Fruit fly (Drosophila melanogaster): ENCODE measurements around the gene CG13847.
A peak's percentile ranks its signal among the peaks of the same experiment; 100 is the strongest.

Gene CG13847

dm6 chr3R:22421618-22422017 lies 14.3 kb downstream of the CG13847 start (continued):
- TF ChIP-seq CG14710 (tag; optimal IDR thresholded peaks at IDR 0.05) (no peak), Poxn (GFP tag; IDR thresholded peaks at IDR 0.05) (0 out of 2 replicates have a peak, but pooled peaks have one; percentile 36), Antp (GFP tag; optimal IDR thresholded peaks at IDR 0.05) (peak; percentile 56), Dip2 (GFP tag; IDR thresholded peaks at IDR 0.05) (no peak), Awh (GFP tag; IDR thresholded peaks at IDR 0.05) (0 out of 2 replicates have a peak, but pooled peaks have one; percentile 50), CG8388 (GFP tag; optimal IDR thresholded peaks at IDR 0.05) (peak; percentile 32), CG9437 (GFP tag; optimal IDR thresholded peaks at IDR 0.05) (no peak), crp (GFP tag; optimal IDR thresholded peaks at IDR 0.05) (no peak), schlank (tag; optimal IDR thresholded peaks at IDR 0.05) (no peak), zen (tag; optimal IDR thresholded peaks at IDR 0.05) (no peak), stc (GFP tag; IDR thresholded peaks at IDR 0.05) (peak; percentile 80), pzg (GFP tag; optimal IDR thresholded peaks at IDR 0.05) (no peak), CG30403 (GFP tag; optimal IDR thresholded peaks at IDR 0.05) (peak; percentile 62), Ssrp (tag; optimal IDR thresholded peaks at IDR 0.05) (peak; percentile 43), ttk (GFP tag; IDR thresholded peaks at IDR 0.05) (peak; percentile 71), Aef1 (GFP tag; IDR thresholded peaks at IDR 0.05) (peak; percentile 66), br (optimal IDR thresholded peaks at IDR 0.05) (no peak), Max (GFP tag; optimal IDR thresholded peaks at IDR 0.05) (no peak), CG5953 (GFP tag; IDR thresholded peaks at IDR 0.05) (no peak), CG12391 (tag; optimal IDR thresholded peaks at IDR 0.05) (peak; percentile 53), CG9215 (GFP tag; IDR thresholded peaks at IDR 0.05) (peak; percentile 68), CG17385 (GFP tag; optimal IDR thresholded peaks at IDR 0.05) (peak; percentile 64), eyg (GFP tag; optimal IDR thresholded peaks at IDR 0.05) (peak; percentile 60), Nf-YB (GFP tag; optimal IDR thresholded peaks at IDR 0.05) (peak; percentile 17), CG10979 (tag; optimal IDR thresholded peaks at IDR 0.05) (peak; percentile 28), peb (GFP tag; IDR thresholded peaks at IDR 0.05) (no peak), tna (GFP tag; IDR thresholded peaks at IDR 0.05; ENCODE audit: partially characterized antibody) (no peak), CG1647 (GFP tag; optimal IDR thresholded peaks at IDR 0.05) (no peak), CG31365 (tag; optimal IDR thresholded peaks at IDR 0.05) (no peak), CG16779 (GFP tag; IDR thresholded peaks at IDR 0.05) (no peak), E2f2 (GFP tag; IDR thresholded peaks at IDR 0.05) (peak; percentile 36), C15 (GFP tag; IDR thresholded peaks at IDR 0.05) (no peak), Dp (GFP tag; optimal IDR thresholded peaks at IDR 0.05) (no peak), Lhr (GFP tag; optimal IDR thresholded peaks at IDR 0.05) (no peak), CG15011 (GFP tag; optimal IDR thresholded peaks at IDR 0.05) (no peak), gcm (GFP tag; optimal IDR thresholded peaks at IDR 0.05) (peak; percentile 4), ato (GFP tag; IDR thresholded peaks at IDR 0.05; ENCODE audit: partially characterized antibody) (no peak), CG9817 (tag; optimal IDR thresholded peaks at IDR 0.05) (peak; percentile 75), CG10274 (GFP tag; optimal IDR thresholded peaks at IDR 0.05) (no peak), CG11093 (GFP tag; IDR thresholded peaks at IDR 0.05) (peak; percentile 53; the same call in 1 of the 3 replicates), CG10959 (GFP tag; IDR thresholded peaks at IDR 0.05) (peak; percentile 30; the same call in 1 of the 2 replicates), Hmx (GFP tag; optimal IDR thresholded peaks at IDR 0.05) (no peak), dysf (GFP tag; IDR thresholded peaks at IDR 0.05) (peak; percentile 84), ERR (GFP tag; optimal IDR thresholded peaks at IDR 0.05) (peak; percentile 48), h (optimal IDR thresholded peaks at IDR 0.05) (no peak), ewg (GFP tag; optimal IDR thresholded peaks at IDR 0.05) (no peak), gfzf (GFP tag; optimal IDR thresholded peaks at IDR 0.05) (no peak), Rfx (GFP tag; IDR thresholded peaks at IDR 0.05) (peak; percentile 84), nerfin-1 (tag; optimal IDR thresholded peaks at IDR 0.05) (no peak), CG3847 (GFP tag; IDR thresholded peaks at IDR 0.05) (peak; percentile 66), sima (GFP tag; optimal IDR thresholded peaks at IDR 0.05) (peak; percentile 27), lilli (GFP tag; optimal IDR thresholded peaks at IDR 0.05) (peak; percentile 64)

All from whole organism, embryonic.